Fruit fly (Drosophila melanogaster): ENCODE measurements around the gene CG13102.

CG13102 gene

dm6 chr2L:8984614-8985318 is 27.2 kb upstream of the CG13102 start, which contains the start of gene CG13101 (continued):
- TF ChIP-seq CG10267 (tag; optimal IDR thresholded peaks at IDR 0.05): peak; percentile 89
- TF ChIP-seq her (GFP tag; optimal IDR thresholded peaks at IDR 0.05): peak; percentile 66
- peak; percentile 90 for TF ChIP-seq CG31224 (GFP tag; IDR thresholded peaks at IDR 0.05)
- peak; percentile 89 for TF ChIP-seq CG13775 (GFP tag; optimal IDR thresholded peaks at IDR 0.05)
- peak; percentile 80 to 86 for TF ChIP-seq chif (GFP tag; optimal IDR thresholded peaks at IDR 0.05)
- no peak for TF ChIP-seq cad (GFP tag; optimal IDR thresholded peaks at IDR 0.05)
- TF ChIP-seq Ada2b (GFP tag; IDR thresholded peaks at IDR 0.05): peak; percentile 94
- TF ChIP-seq Atf3 (GFP tag; optimal IDR thresholded peaks at IDR 0.05): peak; percentile 79
- TF ChIP-seq CG14667 (GFP tag; IDR thresholded peaks at IDR 0.05): peak; percentile 89
- TF ChIP-seq tna (GFP tag; IDR thresholded peaks at IDR 0.05; ENCODE audit: partially characterized antibody): no peak
- TF ChIP-seq pho (GFP tag; optimal IDR thresholded peaks at IDR 0.05): peak; percentile 91
- peak; percentile 86 for TF ChIP-seq Camta (GFP tag; optimal IDR thresholded peaks at IDR 0.05)
- peak; percentile 69 for TF ChIP-seq Fer2 (tag; optimal IDR thresholded peaks at IDR 0.05)
- TF ChIP-seq Usf (GFP tag; optimal IDR thresholded peaks at IDR 0.05): peak; percentile 61
- TF ChIP-seq seq (GFP tag; IDR thresholded peaks at IDR 0.05): peak; percentile 94
- peak; percentile 93 for TF ChIP-seq ara (GFP tag; IDR thresholded peaks at IDR 0.05)
- peak; percentile 93 for TF ChIP-seq CG18599 (GFP tag; optimal IDR thresholded peaks at IDR 0.05)
- peak; percentile 82 for TF ChIP-seq Aef1 (GFP tag; IDR thresholded peaks at IDR 0.05)
- no peak for TF ChIP-seq CG17912 (GFP tag; optimal IDR thresholded peaks at IDR 0.05)
- peak; percentile 92 for TF ChIP-seq Hsf (GFP tag; optimal IDR thresholded peaks at IDR 0.05)
- peak; percentile 94 for TF ChIP-seq grau (tag; optimal IDR thresholded peaks at IDR 0.05)
- TF ChIP-seq rib (GFP tag; IDR thresholded peaks at IDR 0.05): peak; percentile 93
- no peak for TF ChIP-seq pfk (GFP tag; optimal IDR thresholded peaks at IDR 0.05)
- no peak for TF ChIP-seq CG16813 (GFP tag; IDR thresholded peaks at IDR 0.05; ENCODE audit: partially characterized antibody)
- no peak for TF ChIP-seq hbn (GFP tag; IDR thresholded peaks at IDR 0.05; ENCODE audit: partially characterized antibody)
- TF ChIP-seq Sox100B (GFP tag; optimal IDR thresholded peaks at IDR 0.05): peak; percentile 89
- TF ChIP-seq CG43689 (GFP tag; IDR thresholded peaks at IDR 0.05): peak; percentile 83
- peak; percentile 85 for TF ChIP-seq CG10462 (GFP tag; optimal IDR thresholded peaks at IDR 0.05)
- TF ChIP-seq CkIIα-i1 (GFP tag; IDR thresholded peaks at IDR 0.05): peak; percentile 51; the same call in 1 of the 2 replicates
- peak; percentile 68 for TF ChIP-seq TFAM (GFP tag; optimal IDR thresholded peaks at IDR 0.05)
- TF ChIP-seq pan (optimal IDR thresholded peaks at IDR 0.05): no peak
- peak in 1 of 2 experiments; percentile 98 for TF ChIP-seq pan (GFP tag; optimal IDR thresholded peaks at IDR 0.05 in 1 of 2, IDR thresholded peaks at IDR 0.05 in 1 of 2)
- TF ChIP-seq lola (GFP tag; optimal IDR thresholded peaks at IDR 0.05): peak in 1 of 3 experiments; percentile 93
- peak; percentile 76 for TF ChIP-seq cato (GFP tag; optimal IDR thresholded peaks at IDR 0.05; ENCODE audit: borderline replicate concordance)
- peak; percentile 78 for TF ChIP-seq Mad (GFP tag; optimal IDR thresholded peaks at IDR 0.05)
- TF ChIP-seq tin (GFP tag; optimal IDR thresholded peaks at IDR 0.05): peak; percentile 88
- peak; percentile 61; the same call in 1 of the 2 replicates for TF ChIP-seq dati (GFP tag; IDR thresholded peaks at IDR 0.05)
- peak; percentile 5 for TF ChIP-seq p53 (GFP tag; optimal IDR thresholded peaks at IDR 0.05)
- peak; percentile 97 for TF ChIP-seq dysf (GFP tag; IDR thresholded peaks at IDR 0.05)
- peak; percentile 62 for TF ChIP-seq CG4360 (GFP tag; IDR thresholded peaks at IDR 0.05)
- peak; percentile 93; the same call in 1 of the 2 replicates for TF ChIP-seq chm (GFP tag; IDR thresholded peaks at IDR 0.05)
- peak; percentile 93 for TF ChIP-seq H2.0 (GFP tag; IDR thresholded peaks at IDR 0.05)
- peak; percentile 65 for TF ChIP-seq CG3838 (GFP tag; optimal IDR thresholded peaks at IDR 0.05)
- peak; percentile 27 for TF ChIP-seq CG9876 (GFP tag; optimal IDR thresholded peaks at IDR 0.05)
- TF ChIP-seq tap (tag; optimal IDR thresholded peaks at IDR 0.05): peak; percentile 91
- no peak for TF ChIP-seq CG14965 (GFP tag; optimal IDR thresholded peaks at IDR 0.05; ENCODE audit: borderline replicate concordance)
- TF ChIP-seq CG17802 (tag; optimal IDR thresholded peaks at IDR 0.05): peak; percentile 57
- peak; percentile 62 for TF ChIP-seq pb (GFP tag; optimal IDR thresholded peaks at IDR 0.05)
- TF ChIP-seq unpg (GFP tag; optimal IDR thresholded peaks at IDR 0.05): peak; percentile 97
- peak; percentile 24 for TF ChIP-seq stwl (tag; optimal IDR thresholded peaks at IDR 0.05)
